Fruit fly (Drosophila melanogaster) whole organism, pupa: ENCODE results near the gene CG45218.

ENCODE experiments used
- CG10348 ChIP-seq: fragments of 200-800 bp; sonication (Bioruptor generic); IDR thresholded peaks from 2 replicates; pipeline ENCODE4 v1.3.6; 2022; ENCODE audit warnings: missing biosample characterization, missing genetic modification characterization
- CG12605 ChIP-seq: fragments of 200-800 bp; sonication (Bioruptor generic); IDR thresholded peaks from 2 replicates; pipeline ENCODE4 v1.3.6; 2022; ENCODE audit warnings: missing biosample characterization, missing genetic modification characterization
- CG13204 ChIP-seq: fragments of 200-800 bp; sonication (Bioruptor generic); optimal IDR thresholded peaks from 2 replicates; lab custom pipeline; 2018; ENCODE audit warnings: missing biosample characterization, mild to moderate bottlenecking, missing genetic modification characterization, moderate library complexity
- CG14655 ChIP-seq: fragments of 200-800 bp; sonication (Bioruptor generic); optimal IDR thresholded peaks from 3 replicates; lab custom pipeline; 2017; ENCODE audit warnings: mild to moderate bottlenecking, missing biosample characterization, missing genetic modification reagents, missing genetic modification characterization
- CG15710 ChIP-seq: fragments of 200-800 bp; sonication (Bioruptor generic); optimal IDR thresholded peaks from 2 replicates; lab custom pipeline; 2018; ENCODE audit warnings: missing biosample characterization, mild to moderate bottlenecking, missing genetic modification characterization, moderate library complexity
- CG17806 ChIP-seq: fragments of 200-800 bp; sonication (Bioruptor generic); optimal IDR thresholded peaks from 2 replicates; lab custom pipeline; 2018; ENCODE audit warnings: missing biosample characterization, mild to moderate bottlenecking, missing genetic modification characterization, moderate library complexity
- CG32121 ChIP-seq: fragments of 200-800 bp; sonication (Bioruptor generic); IDR thresholded peaks from 2 replicates; pipeline ENCODE4 v1.3.6; 2022; ENCODE audit warnings: missing biosample characterization, missing genetic modification characterization
- CG34367 ChIP-seq: fragments of 200-800 bp; sonication (Bioruptor generic); optimal IDR thresholded peaks from 2 replicates; lab custom pipeline; 2018; ENCODE audit warnings: missing biosample characterization, mild to moderate bottlenecking, missing genetic modification characterization
- CG4496 ChIP-seq: fragments of 200-800 bp; sonication (Bioruptor generic); IDR thresholded peaks from 3 replicates; pipeline ENCODE4 v1.3.6; 2022; ENCODE audit warnings: missing biosample characterization, missing genetic modification characterization
- CG8159 ChIP-seq: fragments of 200-800 bp; sonication (Bioruptor generic); optimal IDR thresholded peaks from 3 replicates; lab custom pipeline; 2018; ENCODE audit warnings: missing biosample characterization, mild to moderate bottlenecking, missing genetic modification characterization, moderate library complexity
- CG8301 ChIP-seq: fragments of 200-800 bp; sonication (Bioruptor generic); optimal IDR thresholded peaks from 2 replicates; lab custom pipeline; 2018; ENCODE audit warnings: missing biosample characterization, mild to moderate bottlenecking, missing genetic modification characterization
- CG9948 ChIP-seq: fragments of 200-800 bp; sonication (Bioruptor generic); optimal IDR thresholded peaks from 2 replicates; lab custom pipeline; 2018; ENCODE audit warnings: missing biosample characterization, mild to moderate bottlenecking, missing genetic modification characterization, moderate library complexity
- D1 ChIP-seq: fragments of 200-800 bp; sonication (Bioruptor generic); optimal IDR thresholded peaks from 2 replicates; lab custom pipeline; 2018; ENCODE audit warnings: missing biosample characterization, mild to moderate bottlenecking, missing genetic modification characterization, moderate library complexity
- EcR ChIP-seq: fragments of 200-800 bp; sonication (Bioruptor generic); optimal IDR thresholded peaks from 3 replicates; lab custom pipeline; 2019; ENCODE audit warnings: missing biosample characterization, missing genetic modification characterization, mild to moderate bottlenecking, moderate library complexity, missing genetic modification reagents
- Ets98B ChIP-seq: fragments of 200-800 bp; sonication (Bioruptor generic); IDR thresholded peaks from 2 replicates; pipeline ENCODE4 v1.3.6; 2022; ENCODE audit warnings: missing biosample characterization, missing genetic modification characterization
- Pif1A ChIP-seq: fragments of 200-800 bp; sonication (Bioruptor generic); optimal IDR thresholded peaks from 3 replicates; lab custom pipeline; 2016; ENCODE audit warnings: missing biosample characterization, missing genetic modification characterization
- Pif1B ChIP-seq: fragments of 200-800 bp; sonication (Bioruptor generic); optimal IDR thresholded peaks from 3 replicates; lab custom pipeline; 2016; ENCODE audit warnings: missing biosample characterization, missing genetic modification characterization
- Snoo ChIP-seq: fragments of 200-800 bp; sonication (Bioruptor generic); optimal IDR thresholded peaks from 3 replicates; lab custom pipeline; 2017; ENCODE audit warnings: missing biosample characterization, mild to moderate bottlenecking, missing genetic modification characterization, inconsistent platforms
- fd96Ca ChIP-seq: fragments of 200-800 bp; sonication (Bioruptor generic); IDR thresholded peaks from 3 replicates; pipeline ENCODE4 v1.3.6; 2022; ENCODE audit warnings: missing biosample characterization, missing genetic modification characterization
- gl ChIP-seq: fragments of 200-800 bp; sonication (Bioruptor generic); optimal IDR thresholded peaks from 2 replicates; lab custom pipeline; 2018; ENCODE audit warnings: missing biosample characterization, mild to moderate bottlenecking, missing genetic modification characterization
- rn ChIP-seq: fragments of 200-800 bp; sonication (Bioruptor generic); IDR thresholded peaks from 2 replicates; pipeline ENCODE4 v1.3.6; 2022; ENCODE audit warnings: missing biosample characterization, missing genetic modification characterization

CG45218 gene

dm6 chr3R:15282982-15283809 lies 7.4 kb downstream of the CG45218 start:
- TF ChIP-seq CG32121 (GFP tag; lab: Robert Waterston, UW) (no peak), CG34367 (tag; lab: Kevin White, UChicago) (no peak), CG15710 (tag; lab: Kevin White, UChicago) (no peak), Pif1A (GFP tag; lab: Kevin White, UChicago) (no peak), gl (tag; lab: Kevin White, UChicago) (no peak), CG14655 (no peak), CG4496 (GFP tag; lab: Robert Waterston, UW) (no peak), EcR (GFP tag; lab: Kevin White, UChicago) (peak; percentile 60)

- TF ChIP-seq fd96Ca (GFP tag; lab: Robert Waterston, UW) (no peak), rn (GFP tag; lab: Robert Waterston, UW) (no peak), Pif1B (GFP tag; lab: Kevin White, UChicago) (no peak), CG13204 (GFP tag; lab: Kevin White, UChicago) (no peak), CG9948 (tag; lab: Kevin White, UChicago) (no peak), Snoo (tag; lab: Kevin White, UChicago) (no peak), CG4496 (GFP tag; lab: Robert Waterston, UW) (no peak), CG10348 (GFP tag; lab: Robert Waterston, UW) (no peak), CG12605 (no peak), CG32121 (GFP tag; lab: Robert Waterston, UW) (no peak), gl (tag; lab: Kevin White, UChicago) (no peak), CG15710 (tag; lab: Kevin White, UChicago) (no peak), EcR (GFP tag; lab: Kevin White, UChicago) (no peak), CG34367 (tag; lab: Kevin White, UChicago) (no peak), Pif1A (GFP tag; lab: Kevin White, UChicago) (no peak), CG8159 (tag; lab: Kevin White, UChicago) (no peak)
Observed at dm6 chr3R:15282326-15282725, 8.3 kb downstream of the CG45218 start.

- TF ChIP-seq Pif1B (GFP tag; lab: Kevin White, UChicago) (no peak), Pif1A (GFP tag; lab: Kevin White, UChicago) (no peak), EcR (GFP tag; lab: Kevin White, UChicago) (no peak), D1 (tag; lab: Kevin White, UChicago) (no peak), CG13204 (GFP tag; lab: Kevin White, UChicago) (no peak), CG8301 (tag; lab: Kevin White, UChicago) (no peak), CG34367 (tag; lab: Kevin White, UChicago) (no peak), CG9948 (tag; lab: Kevin White, UChicago) (no peak), rn (GFP tag; lab: Robert Waterston, UW) (no peak), CG10348 (GFP tag; lab: Robert Waterston, UW) (no peak), fd96Ca (GFP tag; lab: Robert Waterston, UW) (no peak), CG12605 (no peak), CG8159 (tag; lab: Kevin White, UChicago) (no peak), CG17806 (no peak)
Observed at dm6 chr3R:15281335-15281963, 9.2 kb downstream of the CG45218 start.

dm6 chr3R:15280619-15281334 lies 9.8 kb downstream of the CG45218 start:
- TF ChIP-seq CG8159 (tag; lab: Kevin White, UChicago), result peak; percentile 54
- TF ChIP-seq CG15710 (tag; lab: Kevin White, UChicago), result peak; percentile 33
- 0 out of 3 replicates have a peak, but pooled peaks have one; percentile 25 for TF ChIP-seq CG4496 (GFP tag; lab: Robert Waterston, UW)
- no peak for TF ChIP-seq CG34367 (tag; lab: Kevin White, UChicago)
- peak; percentile 74 for TF ChIP-seq Snoo (tag; lab: Kevin White, UChicago)
- TF ChIP-seq Ets98B, result no peak
- TF ChIP-seq rn (GFP tag; lab: Robert Waterston, UW), result no peak
- TF ChIP-seq gl (tag; lab: Kevin White, UChicago), result no peak
- peak; percentile 57 for TF ChIP-seq CG8301 (tag; lab: Kevin White, UChicago)
- peak; percentile 24 for TF ChIP-seq CG17806
- no peak for TF ChIP-seq fd96Ca (GFP tag; lab: Robert Waterston, UW)
- no peak for TF ChIP-seq D1 (tag; lab: Kevin White, UChicago)
- peak; percentile 43 for TF ChIP-seq Pif1B (GFP tag; lab: Kevin White, UChicago)
- TF ChIP-seq Pif1A (GFP tag; lab: Kevin White, UChicago), result peak; percentile 40
- TF ChIP-seq EcR (GFP tag; lab: Kevin White, UChicago), result no peak
- TF ChIP-seq CG14655, result peak; percentile 81
- TF ChIP-seq CG9948 (tag; lab: Kevin White, UChicago), result peak; percentile 42
- TF ChIP-seq CG12605, result no peak
- no peak for TF ChIP-seq CG32121 (GFP tag; lab: Robert Waterston, UW)
- TF ChIP-seq CG10348 (GFP tag; lab: Robert Waterston, UW), result no peak
- no peak for TF ChIP-seq CG13204 (GFP tag; lab: Kevin White, UChicago)
